Worm (Caenorhabditis elegans) whole organism, L4 larva: ENCODE measurements around the gene nas-28.

Source experiments
- D1046.2 ChIP-seq: fragments of 200-800 bp; sonication (Bioruptor generic); IDR thresholded peaks from 2 replicates; pipeline ENCODE4 v1.3.6; 2022; ENCODE audit warnings: missing genetic modification characterization, missing compliant biosample characterization
- F26F4.8 ChIP-seq: fragments of 200-800 bp; sonication (Bioruptor generic); conservative IDR thresholded peaks from 2 replicates; pipeline ENCODE4 v1.3.6; 2022; ENCODE audit warnings: missing genetic modification characterization, missing compliant biosample characterization
- F44E2.7 ChIP-seq: fragments of 200-800 bp; sonication (Bioruptor generic); IDR thresholded peaks from 2 replicates; pipeline ENCODE4 v2.1.2; 2022; ENCODE audit warnings: missing genetic modification characterization, missing compliant biosample characterization
- F49E8.2 ChIP-seq: sonication (generic microtip); optimal IDR thresholded peaks from 2 replicates; lab custom pipeline; 2016; ENCODE audit warnings: missing compliant biosample characterization, mild to moderate bottlenecking, missing genetic modification characterization, borderline replicate concordance
- Y105C5A.15 ChIP-seq: fragments of 200-800 bp; sonication (Bioruptor generic); IDR thresholded peaks from 2 replicates; pipeline ENCODE4 v1.3.6; 2022; ENCODE audit warnings: missing genetic modification characterization, missing compliant biosample characterization
- Y48G9A.11 ChIP-seq: fragments of 200-800 bp; sonication (Bioruptor generic); IDR thresholded peaks from 2 replicates; pipeline ENCODE4 v1.3.6; 2022; ENCODE audit warnings: missing genetic modification reagents, missing genetic modification characterization, missing compliant biosample characterization
- Y5F2A.4 ChIP-seq: fragments of 200-800 bp; sonication (Bioruptor generic); optimal IDR thresholded peaks from 2 replicates; lab custom pipeline; 2018; ENCODE audit warnings: mild to moderate bottlenecking, missing genetic modification characterization, missing compliant biosample characterization
- Y75B8A.6 ChIP-seq: fragments of 200-800 bp; sonication (Bioruptor generic); IDR thresholded peaks from 2 replicates; pipeline ENCODE4 v1.3.6; 2022; ENCODE audit warnings: missing genetic modification reagents, missing genetic modification characterization, missing compliant biosample characterization
- ZK337.2 ChIP-seq: fragments of 200-800 bp; sonication (Bioruptor generic); IDR thresholded peaks from 2 replicates; pipeline ENCODE4 v1.3.6; 2022; ENCODE audit warnings: missing genetic modification reagents, missing genetic modification characterization, missing compliant biosample characterization
- aha-1 ChIP-seq: fragments of 150-350 bp; peaks from one replicate; lab custom pipeline; 2014; ENCODE audit warnings: missing biosample characterization, missing genetic modification characterization
- aly-2 ChIP-seq: sonication (generic microtip); optimal IDR thresholded peaks from 2 replicates; lab custom pipeline; 2018; ENCODE audit warnings: missing biosample characterization, missing genetic modification characterization
- ama-1 ChIP-seq: fragments of 150-350 bp; optimal IDR thresholded peaks from 2 replicates; lab custom pipeline; 2014; ENCODE audit warnings: inconsistent platforms, mixed read lengths
- arid-1 ChIP-seq: fragments of 200-800 bp; sonication (Bioruptor generic); conservative IDR thresholded peaks from 2 replicates; pipeline ENCODE4 v1.3.6; 2022; ENCODE audit warnings: missing genetic modification reagents, missing genetic modification characterization, missing compliant biosample characterization
- ces-1 ChIP-seq: fragments of 150-350 bp; sonication (generic microtip); optimal IDR thresholded peaks from 4 replicates; lab custom pipeline; 2014; ENCODE audit warnings: missing biosample characterization, missing genetic modification reagents, missing genetic modification characterization
- daf-12 ChIP-seq: fragments of 150-350 bp; optimal IDR thresholded peaks from 2 replicates; lab custom pipeline; 2014; ENCODE audit warnings: missing biosample characterization, missing genetic modification reagents, missing genetic modification characterization
- daf-16 ChIP-seq, 3 experiments: sonication (generic microtip); optimal IDR thresholded peaks; 2 replicates each; lab custom pipeline; 2016 to 2017; ENCODE audit warnings: missing genetic modification characterization in 3 of 3, missing genetic modification reagents in 3 of 3, mild to moderate bottlenecking in 2 of 3, missing compliant biosample characterization in 2 of 3, missing biosample characterization in 1 of 3, moderate library complexity in 1 of 3
- daf-19 ChIP-seq: fragments of 200-800 bp; sonication (Bioruptor generic); conservative IDR thresholded peaks from 2 replicates; pipeline ENCODE4 v1.3.6; 2022; ENCODE audit warnings: missing genetic modification characterization, missing compliant biosample characterization
- dmd-6 ChIP-seq: fragments of 200-800 bp; sonication (Bioruptor generic); IDR thresholded peaks from 2 replicates; pipeline ENCODE4 v1.3.6; 2022; ENCODE audit warnings: missing genetic modification reagents, missing genetic modification characterization, missing compliant biosample characterization
- dmd-9 ChIP-seq: fragments of 200-800 bp; sonication (Bioruptor generic); IDR thresholded peaks from 2 replicates; pipeline ENCODE4 v1.3.6; 2022; ENCODE audit warnings: missing genetic modification reagents, missing genetic modification characterization, missing compliant biosample characterization
- dve-1 ChIP-seq: sonication (generic microtip); optimal IDR thresholded peaks from 2 replicates; lab custom pipeline; 2017; ENCODE audit warnings: antibody characterized with exemption, mild to moderate bottlenecking, missing genetic modification characterization, missing compliant biosample characterization; ENCODE audit not compliant: insufficient read depth
- gei-8 ChIP-seq: fragments of 200-800 bp; sonication (Bioruptor generic); optimal IDR thresholded peaks from 2 replicates; lab custom pipeline; 2018; ENCODE audit warnings: mild to moderate bottlenecking, missing genetic modification characterization, missing compliant biosample characterization
- hif-1 ChIP-seq, 2 experiments: sonication (generic microtip); optimal IDR thresholded peaks; 2 replicates each; lab custom pipeline; 2016 to 2017; ENCODE audit warnings: missing compliant biosample characterization in 2 of 2, missing genetic modification characterization in 2 of 2, missing genetic modification reagents in 2 of 2, missing genotype in 2 of 2, mild to moderate bottlenecking in 1 of 2
- hlh-30 ChIP-seq: sonication (generic microtip); optimal IDR thresholded peaks from 2 replicates; lab custom pipeline; 2017; ENCODE audit warnings: antibody characterized with exemption, mild to moderate bottlenecking, missing genetic modification characterization, missing compliant biosample characterization; ENCODE audit not compliant: insufficient read depth
- lin-1 ChIP-seq: fragments of 200-800 bp; sonication (Bioruptor generic); IDR thresholded peaks from 2 replicates; pipeline ENCODE4 v1.3.6; 2022; ENCODE audit warnings: missing genetic modification reagents, missing genetic modification characterization, missing compliant biosample characterization
- lin-29 ChIP-seq: fragments of 200-800 bp; sonication (Bioruptor generic); IDR thresholded peaks from 2 replicates; pipeline ENCODE4 v1.3.6; 2022; ENCODE audit warnings: missing genetic modification reagents, missing genetic modification characterization, missing compliant biosample characterization
- mdt-29 ChIP-seq: fragments of 200-800 bp; sonication (Bioruptor generic); IDR thresholded peaks from 2 replicates; pipeline ENCODE4 v1.3.6; 2022; ENCODE audit warnings: missing genetic modification reagents, missing genetic modification characterization, missing compliant biosample characterization
- mep-1 ChIP-seq: fragments of 150-350 bp; sonication (generic microtip); optimal IDR thresholded peaks from 3 replicates; lab custom pipeline; 2014; ENCODE audit warnings: missing biosample characterization, missing genetic modification characterization
- mxl-2 ChIP-seq: fragments of 200-800 bp; sonication (Bioruptor generic); conservative IDR thresholded peaks from 2 replicates; pipeline ENCODE4 v1.3.6; 2022; ENCODE audit warnings: missing genetic modification reagents, missing genetic modification characterization, missing compliant biosample characterization
- nhr-10 ChIP-seq: fragments of 150-350 bp; optimal IDR thresholded peaks from 2 replicates; lab custom pipeline; 2014; ENCODE audit warnings: missing biosample characterization, missing genetic modification characterization
- nhr-28 ChIP-seq: fragments of 150-350 bp; optimal IDR thresholded peaks from 2 replicates; lab custom pipeline; 2014; ENCODE audit warnings: missing biosample characterization, missing genetic modification characterization
- nhr-41 ChIP-seq: fragments of 200-800 bp; sonication (Bioruptor generic); IDR thresholded peaks from 2 replicates; pipeline ENCODE4 v1.3.6; 2022; ENCODE audit warnings: missing genetic modification reagents, missing genetic modification characterization, missing compliant biosample characterization
- pqm-1 ChIP-seq: sonication (generic microtip); optimal IDR thresholded peaks from 2 replicates; lab custom pipeline; 2017; ENCODE audit warnings: missing biosample characterization, missing genetic modification characterization
- set-16 ChIP-seq: fragments of 200-800 bp; sonication (Bioruptor generic); IDR thresholded peaks from 2 replicates; pipeline ENCODE4 v1.3.6; 2022; ENCODE audit warnings: missing genetic modification reagents, missing genetic modification characterization, missing compliant biosample characterization
- skn-1 ChIP-seq: fragments of 150-350 bp; optimal IDR thresholded peaks from 2 replicates; lab custom pipeline; 2014; ENCODE audit warnings: missing biosample characterization, missing genetic modification characterization
- snpc-4 ChIP-seq: fragments of 150-350 bp; optimal IDR thresholded peaks from 2 replicates; lab custom pipeline; 2014; ENCODE audit warnings: missing biosample characterization, missing genetic modification characterization
- tra-1 ChIP-seq: fragments of 200-800 bp; sonication (Bioruptor generic); IDR thresholded peaks from 2 replicates; pipeline ENCODE4 v1.3.6; 2022; ENCODE audit warnings: missing genetic modification reagents, missing genetic modification characterization, missing compliant biosample characterization
- unc-130 ChIP-seq: sonication (generic microtip); optimal IDR thresholded peaks from 2 replicates; lab custom pipeline; 2016; ENCODE audit warnings: missing genetic modification reagents, missing genetic modification characterization, missing compliant biosample characterization
- unc-62 ChIP-seq, 3 experiments: fragments of 150-350 bp in 1 of 3; sonication (generic microtip); optimal IDR thresholded peaks in 2 of 3; peaks in 1 of 3; 1 replicate in 1 of 3; 2 replicates in 2 of 3; lab custom pipeline; 2014 to 2017; ENCODE audit warnings: missing biosample characterization in 3 of 3, missing genetic modification characterization in 3 of 3, missing genetic modification reagents in 3 of 3, missing genotype in 1 of 3
- vab-7 ChIP-seq: fragments of 200-800 bp; sonication (Bioruptor generic); IDR thresholded peaks from 2 replicates; pipeline ENCODE4 v1.3.6; 2022; ENCODE audit warnings: missing genetic modification reagents, missing genetic modification characterization, missing compliant biosample characterization
- zfp-2 ChIP-seq: sonication (generic microtip); optimal IDR thresholded peaks from 2 replicates; lab custom pipeline; 2016; ENCODE audit warnings: mild to moderate bottlenecking, missing genetic modification characterization, missing compliant biosample characterization
- zfp-3 ChIP-seq: fragments of 200-800 bp; sonication (Bioruptor generic); conservative IDR thresholded peaks from 2 replicates; pipeline ENCODE4 v1.3.6; 2022; ENCODE audit warnings: missing genetic modification reagents, missing genetic modification characterization, missing compliant biosample characterization

The nas-28 gene

DNA sequence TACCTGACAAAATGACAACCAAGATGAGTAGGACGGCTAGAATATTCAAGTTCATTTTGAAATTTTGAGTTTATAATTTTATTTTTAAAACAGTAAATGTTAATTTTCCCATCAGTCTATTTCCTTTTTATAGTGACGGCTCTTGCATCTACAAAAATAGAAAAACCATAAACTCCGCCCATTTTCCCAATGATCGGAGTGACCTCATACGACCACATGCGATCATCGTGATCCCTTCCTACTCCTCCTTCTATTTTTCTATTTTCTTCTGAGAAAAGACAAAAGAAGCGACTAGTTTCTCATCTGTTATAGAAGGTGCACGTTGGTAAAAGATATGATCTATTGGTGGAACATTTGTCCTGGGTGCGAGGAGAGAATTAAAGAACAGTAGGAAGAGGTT lies 32.5 kb upstream of the nas-28 start, which contains the start of gene C23G10.11:
TSS of gene C23G10.11 (minus strand) at position 101 of the 400 bp plus-strand sequence.
- TF ChIP-seq gei-8 (GFP tag; lab: Kevin White, UChicago) (no peak), skn-1 (no peak), nhr-28 (tag; lab: Kevin White, UChicago) (peak; percentile 12), mxl-2 (GFP tag; lab: Robert Waterston, UW) (no peak)
- TF ChIP-seq, all 104 proteins: peak for 1

DNA sequence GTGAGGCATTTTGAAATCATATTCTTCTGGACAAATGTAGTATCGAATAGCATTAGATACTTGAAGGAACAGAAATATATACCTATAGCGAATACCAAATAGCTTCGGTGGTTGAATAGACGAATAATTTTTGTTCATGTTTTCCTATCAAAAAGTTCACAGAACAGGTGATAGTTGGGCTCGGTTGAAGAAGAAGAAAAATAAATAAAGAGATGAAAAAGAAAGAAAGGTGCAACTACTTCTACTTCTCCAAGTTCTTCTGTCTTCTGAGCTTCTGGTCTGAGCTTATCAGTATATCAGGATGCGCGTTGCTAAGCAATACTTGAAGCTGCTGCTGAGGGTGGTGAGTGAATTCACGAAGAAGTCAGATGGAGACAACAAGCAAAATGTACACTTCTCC lies 30.9 kb upstream of the nas-28 start, which contains the start of gene C23G10.10:
TSS of gene C23G10.10 (minus strand) at position 101 of the 400 bp plus-strand sequence.
- TF ChIP-seq tra-1 (GFP tag; lab: Robert Waterston, UW) (no peak), zfp-3 (GFP tag; lab: Robert Waterston, UW) (no peak), hlh-30 (tag; lab: Kevin White, UChicago) (no peak), unc-62 (GFP tag; optimal IDR thresholded peaks at IDR 0.05 in 1 of 2; lab: Kevin White, UChicago) (no peak), unc-62 (tag; optimal IDR thresholded peaks at IDR 0.05; lab: Kevin White, UChicago) (no peak), nhr-41 (no peak), F26F4.8 (GFP tag; lab: Robert Waterston, UW) (no peak), ces-1 (GFP tag; lab: Kevin White, UChicago) (no peak), dmd-6 (GFP tag; lab: Robert Waterston, UW) (no peak)

DNA sequence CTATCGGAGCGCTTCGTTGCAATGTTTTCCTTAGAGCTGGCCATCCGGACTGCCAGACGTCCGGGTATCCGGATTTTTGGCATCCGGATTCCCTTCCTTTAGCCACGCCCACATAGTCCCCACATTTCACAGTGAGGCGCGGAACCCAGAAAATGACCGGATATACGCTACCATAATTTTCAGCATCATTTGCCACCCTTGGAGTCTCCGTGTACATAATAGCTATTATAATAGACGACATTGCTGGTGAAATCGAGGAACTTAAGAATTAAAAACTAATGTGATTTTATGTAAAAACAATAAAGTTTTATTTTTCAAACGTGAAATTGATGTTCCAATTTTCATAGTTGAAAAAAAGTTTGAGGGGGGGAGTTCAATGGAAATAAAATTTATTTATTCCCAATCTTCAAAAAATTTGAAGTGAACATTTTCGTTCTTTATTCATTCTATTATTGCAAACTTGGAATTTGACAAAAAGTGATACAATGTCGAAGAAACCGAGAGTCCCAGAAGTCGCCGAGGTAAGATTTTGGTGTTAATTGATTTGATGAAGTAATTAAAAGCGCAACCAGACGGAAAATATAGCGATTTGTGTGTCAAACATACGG lies 27.3 kb upstream of the nas-28 start:
- TF ChIP-seq F49E8.2 (tag; lab: Kevin White, UChicago) (peak; percentile 79), unc-130 (GFP tag; lab: Kevin White, UChicago) (peak; percentile 4), daf-12 (tag; lab: Kevin White, UChicago) (no peak), mdt-29 (GFP tag; lab: Robert Waterston, UW) (0 out of 2 replicates have a peak, but pooled peaks have one; percentile 33), snpc-4 (peak; percentile 13)
- TF ChIP-seq, all 104 proteins: peak for 4

DNA sequence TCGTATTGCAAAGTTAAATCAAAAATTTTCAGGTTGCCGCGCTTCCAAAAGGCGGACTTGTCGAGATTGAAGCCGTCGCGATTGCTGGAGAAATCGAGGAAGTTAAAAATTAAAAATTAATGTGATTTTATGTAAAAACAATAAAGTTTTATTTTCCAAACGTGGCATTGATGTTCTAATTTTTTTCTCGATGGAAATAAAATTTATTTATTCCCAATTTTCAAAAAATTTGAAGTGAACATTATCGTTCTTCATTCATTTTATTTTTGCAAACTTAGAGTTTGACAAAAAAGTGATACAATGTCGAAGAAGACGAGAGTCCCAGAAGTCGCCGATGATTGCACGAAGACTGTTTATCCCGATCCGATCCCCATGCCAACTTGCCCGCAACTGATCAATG lies 26.0 kb upstream of the nas-28 start, which contains the start of gene C23G10.1:
TSS of gene C23G10.1 (plus strand) at position 301 of the 400 bp plus-strand sequence.
- no peak for TF ChIP-seq F44E2.7 (GFP tag; lab: Robert Waterston, UW)
- TF ChIP-seq daf-12 (tag; lab: Kevin White, UChicago) = no peak
- no peak for TF ChIP-seq daf-19
- TF ChIP-seq ama-1 (lab: Kevin White, UChicago) = no peak
- TF ChIP-seq zfp-2 = no peak
- no peak for TF ChIP-seq ZK337.2
- no peak for TF ChIP-seq lin-29 (GFP tag; lab: Robert Waterston, UW)
- no peak for TF ChIP-seq pqm-1 (tag; lab: Kevin White, UChicago)
- no peak for TF ChIP-seq Y5F2A.4 (GFP tag; lab: Kevin White, UChicago)
- no peak for TF ChIP-seq aha-1 (tag; lab: Kevin White, UChicago)
- no peak for TF ChIP-seq aly-2
- no peak for TF ChIP-seq nhr-10 (tag; lab: Kevin White, UChicago)
- no peak for TF ChIP-seq D1046.2 (GFP tag; lab: Robert Waterston, UW)
- TF ChIP-seq Y105C5A.15 (GFP tag; lab: Robert Waterston, UW) = no peak

DNA sequence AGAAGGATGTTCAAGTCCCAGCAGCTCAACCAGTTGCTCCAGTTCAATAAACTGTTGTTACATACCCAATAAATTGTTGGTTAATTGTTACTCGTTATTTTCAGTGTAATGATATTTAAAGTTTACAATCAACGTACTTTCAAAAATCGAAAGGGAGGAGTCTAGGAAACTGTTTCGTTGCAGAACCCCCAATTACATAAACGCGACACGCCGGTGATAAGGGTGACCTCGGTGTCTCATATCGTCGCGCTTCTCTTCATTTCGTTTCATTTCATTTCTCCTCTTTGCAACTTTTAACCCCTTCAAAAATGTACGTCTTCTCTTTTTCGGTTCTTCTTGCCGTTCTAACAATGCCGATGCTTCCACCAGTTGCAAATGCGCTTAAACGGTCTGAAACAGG lies 24.9 kb upstream of the nas-28 start, which contains the start of gene C23G10.2:
TSS of gene C23G10.2 (plus strand) at position 184 of the 400 bp plus-strand sequence.
- peak; percentile 51; the same call in 1 of the 2 replicates for TF ChIP-seq Y48G9A.11 (GFP tag; lab: Robert Waterston, UW)
- TF ChIP-seq dmd-9 (GFP tag; lab: Robert Waterston, UW) = no peak
- no peak for TF ChIP-seq mep-1 (tag; lab: Kevin White, UChicago)
- TF ChIP-seq snpc-4 = no peak
- TF ChIP-seq Y5F2A.4 (GFP tag; lab: Kevin White, UChicago) = no peak
- 0 out of 2 replicates have a peak, but pooled peaks have one; percentile 7 for TF ChIP-seq F44E2.7 (GFP tag; lab: Robert Waterston, UW)
- TF ChIP-seq daf-16 (GFP tag; optimal IDR thresholded peaks at IDR 0.05; lab: Kevin White, UChicago) = no peak
- no peak for TF ChIP-seq daf-16 (tag; optimal IDR thresholded peaks at IDR 0.05; lab: Kevin White, UChicago)
- TF ChIP-seq set-16 (GFP tag; lab: Robert Waterston, UW) = no peak
- 0 out of 2 replicates have a peak, but pooled peaks have one; percentile 25 for TF ChIP-seq Y75B8A.6 (GFP tag; lab: Robert Waterston, UW)
- no peak for TF ChIP-seq hif-1 (tag; optimal IDR thresholded peaks at IDR 0.05; lab: Kevin White, UChicago)
- TF ChIP-seq nhr-28 (tag; lab: Kevin White, UChicago) = peak; percentile 20
- TF ChIP-seq ama-1 (lab: Kevin White, UChicago) = peak; percentile 78
- TF ChIP-seq arid-1 (GFP tag; lab: Robert Waterston, UW) = 0 out of 2 replicates have a peak, but pooled peaks have one; percentile 16
- TF ChIP-seq dve-1 = no peak
- TF ChIP-seq lin-1 (GFP tag; lab: Robert Waterston, UW) = no peak
- peak; percentile 4; the same call in 1 of the 2 replicates for TF ChIP-seq vab-7 (GFP tag; lab: Robert Waterston, UW)
